Fruit fly (Drosophila melanogaster) whole organism, wandering third instar larva: ENCODE measurements around the gene CG9547.
A peak's percentile ranks its signal among the peaks of the same experiment; 100 is the strongest.

Experiments
- Abd-B ChIP-seq: fragments of >200 bp; optimal IDR thresholded peaks from 2 replicates; lab custom pipeline; 2017; ENCODE audit warnings: missing biosample characterization, missing genetic modification characterization
- CG32264 ChIP-seq: fragments of 200-800 bp; sonication (Bioruptor generic); optimal IDR thresholded peaks from 2 replicates; lab custom pipeline; 2016; ENCODE audit warnings: missing biosample characterization, missing genetic modification characterization
- CG9705 ChIP-seq: fragments of 200-800 bp; sonication (Bioruptor generic); optimal IDR thresholded peaks from 2 replicates; lab custom pipeline; 2018; ENCODE audit warnings: missing biosample characterization, mild to moderate bottlenecking, missing genetic modification characterization
- CrebA ChIP-seq: fragments of 200-800 bp; sonication (Bioruptor generic); optimal IDR thresholded peaks from 2 replicates; lab custom pipeline; 2016; ENCODE audit warnings: missing biosample characterization, mild to moderate bottlenecking, missing genetic modification characterization, borderline replicate concordance
- Dfd ChIP-seq: fragments of >200 bp; optimal IDR thresholded peaks from 2 replicates; lab custom pipeline; 2017; ENCODE audit warnings: missing biosample characterization, missing genetic modification characterization
- Dif ChIP-seq: fragments of 200-275, 200-300 bp; sonication (Bioruptor generic); optimal IDR thresholded peaks from 2 replicates; lab custom pipeline; 2018; ENCODE audit warnings: missing biosample characterization, missing genetic modification characterization; ENCODE audit not compliant: partially characterized antibody
- GATAd ChIP-seq: sonication (Bioruptor generic); optimal IDR thresholded peaks from 2 replicates; lab custom pipeline; 2016; ENCODE audit warnings: missing biosample characterization, missing genetic modification characterization
- HLH106 ChIP-seq: fragments of 200-800 bp; optimal IDR thresholded peaks from 3 replicates; lab custom pipeline; 2019; ENCODE audit warnings: missing biosample characterization, mild to moderate bottlenecking, missing genetic modification characterization, moderate library complexity
- Hnf4 ChIP-seq: fragments of 200-800 bp; sonication (Bioruptor generic); optimal IDR thresholded peaks from 2 replicates; lab custom pipeline; 2016; ENCODE audit warnings: missing biosample characterization, mild to moderate bottlenecking, missing genetic modification characterization
- Hr78 ChIP-seq: fragments of >200 bp; optimal IDR thresholded peaks from 2 replicates; lab custom pipeline; 2017; ENCODE audit warnings: missing biosample characterization, missing genetic modification characterization
- Hr83 ChIP-seq: fragments of 200-300 bp; sonication (Bioruptor generic); optimal IDR thresholded peaks from 2 replicates; lab custom pipeline; 2016; ENCODE audit warnings: missing biosample characterization, mild to moderate bottlenecking, missing genetic modification characterization, moderate library complexity; ENCODE audit not compliant: poor library complexity, severe bottlenecking
- Jra ChIP-seq: sonication (Bioruptor generic); optimal IDR thresholded peaks from 2 replicates; lab custom pipeline; 2016; ENCODE audit warnings: missing biosample characterization, missing genetic modification characterization
- Mio ChIP-seq: sonication (Bioruptor generic); optimal IDR thresholded peaks from 2 replicates; lab custom pipeline; 2016; ENCODE audit warnings: missing biosample characterization, missing genetic modification characterization
- Myc ChIP-seq: fragments of >200 bp; optimal IDR thresholded peaks from 2 replicates; lab custom pipeline; 2017
- N ChIP-seq: fragments of >200 bp; optimal IDR thresholded peaks from 2 replicates; lab custom pipeline; 2018; ENCODE audit warnings: missing biosample characterization, missing external identifiers, missing genetic modification characterization
- OdsH ChIP-seq: fragments of 200-800 bp; sonication (Bioruptor generic); optimal IDR thresholded peaks from 2 replicates; lab custom pipeline; 2016; ENCODE audit warnings: missing biosample characterization, mild to moderate bottlenecking, missing genetic modification characterization
- Rel ChIP-seq, 2 experiments: fragments of 200-800 bp; sonication (Bioruptor generic) in 1 of 2; optimal IDR thresholded peaks; 2 replicates in 1 of 2; 3 replicates in 1 of 2; lab custom pipeline; 2016 to 2019; ENCODE audit warnings: mild to moderate bottlenecking in 2 of 2, missing biosample characterization in 2 of 2, missing genetic modification characterization in 2 of 2, moderate library complexity in 1 of 2
- Sp1 ChIP-seq: fragments of 200-800 bp; sonication (Bioruptor generic); optimal IDR thresholded peaks from 3 replicates; lab custom pipeline; 2019; ENCODE audit warnings: missing biosample characterization, mild to moderate bottlenecking, missing genetic modification characterization, moderate library complexity
- Vsx2 ChIP-seq: fragments of 200-300, 225-300 bp; sonication (Bioruptor generic); optimal IDR thresholded peaks from 2 replicates; lab custom pipeline; 2018; ENCODE audit warnings: missing biosample characterization, missing genetic modification characterization; ENCODE audit not compliant: partially characterized antibody
- brk ChIP-seq: fragments of 200-800 bp; sonication (Bioruptor generic); optimal IDR thresholded peaks from 2 replicates; lab custom pipeline; 2016; ENCODE audit warnings: missing biosample characterization, mild to moderate bottlenecking, missing genetic modification characterization
- dl ChIP-seq, 2 experiments: fragments of 175-275, 200-275 bp in 1 of 2; fragments of 200-275 bp in 1 of 2; sonication (Bioruptor generic); optimal IDR thresholded peaks; lab custom pipeline; 2018; ENCODE audit warnings: mild to moderate bottlenecking in 2 of 2, missing biosample characterization in 2 of 2, missing genetic modification characterization in 2 of 2, moderate library complexity in 2 of 2; ENCODE audit not compliant: partially characterized antibody in 2 of 2, insufficient read depth in 1 of 2
- dmrt93B ChIP-seq: fragments of 200-800 bp; sonication (Bioruptor generic); optimal IDR thresholded peaks from 2 replicates; lab custom pipeline; 2018; ENCODE audit warnings: missing biosample characterization, mild to moderate bottlenecking, missing genetic modification characterization
- dsf ChIP-seq: sonication (Bioruptor generic); optimal IDR thresholded peaks from 2 replicates; lab custom pipeline; 2016; ENCODE audit warnings: missing biosample characterization, missing genetic modification characterization, borderline replicate concordance
- ey ChIP-seq: fragments of 200-800 bp; sonication (Bioruptor generic); optimal IDR thresholded peaks from 2 replicates; lab custom pipeline; 2016; ENCODE audit warnings: missing biosample characterization, missing genetic modification characterization
- fru ChIP-seq: fragments of 200-800 bp; sonication (Bioruptor generic); optimal IDR thresholded peaks from 3 replicates; lab custom pipeline; 2016; ENCODE audit warnings: missing biosample characterization, mild to moderate bottlenecking, missing genetic modification characterization
- h ChIP-seq: fragments of 200-800 bp; sonication (Bioruptor generic); optimal IDR thresholded peaks from 3 replicates; lab custom pipeline; 2016; ENCODE audit warnings: missing biosample characterization, mild to moderate bottlenecking, missing genetic modification characterization
- jim ChIP-seq: fragments of 175-275, 200-325 bp; sonication (Bioruptor generic); optimal IDR thresholded peaks from 2 replicates; lab custom pipeline; 2016; ENCODE audit warnings: missing biosample characterization, mild to moderate bottlenecking, missing genetic modification characterization
- lola ChIP-seq: fragments of >200 bp; optimal IDR thresholded peaks from 2 replicates; lab custom pipeline; 2017; ENCODE audit warnings: missing biosample characterization, missing genetic modification characterization
- pan ChIP-seq: fragments of >200 bp; optimal IDR thresholded peaks from 2 replicates; lab custom pipeline; 2017
- psq ChIP-seq: fragments of 200-800 bp; sonication (Bioruptor generic); optimal IDR thresholded peaks from 3 replicates; lab custom pipeline; 2017; ENCODE audit warnings: missing biosample characterization, mild to moderate bottlenecking, missing genetic modification characterization, moderate library complexity
- rgr ChIP-seq: fragments of 200-800 bp; sonication (Bioruptor generic); optimal IDR thresholded peaks from 3 replicates; lab custom pipeline; 2016; ENCODE audit warnings: missing biosample characterization, mild to moderate bottlenecking, missing genetic modification characterization
- sage ChIP-seq: fragments of 200-800 bp; sonication (Bioruptor generic); optimal IDR thresholded peaks from 2 replicates; lab custom pipeline; 2016; ENCODE audit warnings: missing biosample characterization, mild to moderate bottlenecking, missing genetic modification characterization
- tai ChIP-seq: sonication (Bioruptor generic); optimal IDR thresholded peaks from 2 replicates; lab custom pipeline; 2016; ENCODE audit warnings: missing biosample characterization, missing genetic modification characterization
- usp ChIP-seq: fragments of >200 bp; optimal IDR thresholded peaks from 2 replicates; lab custom pipeline; 2017; ENCODE audit warnings: missing biosample characterization, missing genetic modification characterization

The CG9547 gene

dm6 chr2L:6476753-6477152, 17.6 kb downstream of the CG9547 start, which contains the start of gene CG9536:
TSS of gene CG9536 (minus strand) at chr2L:6476975.
- peak; percentile 18 for TF ChIP-seq sage (GFP tag; lab: Kevin White, UChicago)
- no peak for TF ChIP-seq h (GFP tag; lab: Kevin White, UChicago)
- TF ChIP-seq Rel (GFP tag; optimal IDR thresholded peaks at IDR 0.05; lab: Kevin White, UChicago) = no peak
- TF ChIP-seq Rel (tag; optimal IDR thresholded peaks at IDR 0.05; lab: Kevin White, UChicago) = peak; percentile 11
- TF ChIP-seq Hr78 (GFP tag; lab: Kevin White, UChicago) = no peak

dm6 chr2L:6474878-6475582, 19.3 kb downstream of the CG9547 start:
- no peak for TF ChIP-seq N
- TF ChIP-seq Jra (GFP tag; lab: Kevin White, UChicago) = no peak
- no peak for TF ChIP-seq usp (GFP tag; lab: Kevin White, UChicago)
- TF ChIP-seq Hr78 (GFP tag; lab: Kevin White, UChicago) = no peak
- TF ChIP-seq Dfd (GFP tag; lab: Kevin White, UChicago) = no peak
- TF ChIP-seq psq = no peak
- no peak for TF ChIP-seq h (GFP tag; lab: Kevin White, UChicago)
- no peak for TF ChIP-seq jim (GFP tag; lab: Kevin White, UChicago)
- no peak for TF ChIP-seq tai
- TF ChIP-seq Hnf4 = no peak
- TF ChIP-seq CrebA (GFP tag; lab: Kevin White, UChicago) = no peak
- TF ChIP-seq lola = no peak
- TF ChIP-seq ey (GFP tag; lab: Kevin White, UChicago) = no peak
- TF ChIP-seq fru = no peak
- TF ChIP-seq Mio (GFP tag; lab: Kevin White, UChicago) = no peak
- no peak for TF ChIP-seq dmrt93B (GFP tag; lab: Kevin White, UChicago)

dm6 chr2L:6474298-6474697, 20.0 kb downstream of the CG9547 start:
- no peak for TF ChIP-seq pan
- TF ChIP-seq Hr78 (GFP tag; lab: Kevin White, UChicago) = no peak
- TF ChIP-seq jim (GFP tag; lab: Kevin White, UChicago) = no peak
- TF ChIP-seq Hr83 (GFP tag; lab: Kevin White, UChicago) = no peak
- TF ChIP-seq GATAd (GFP tag; lab: Kevin White, UChicago) = no peak
- no peak for TF ChIP-seq CG9705 (GFP tag; lab: Kevin White, UChicago)
- no peak for TF ChIP-seq HLH106 (tag; lab: Kevin White, UChicago)
- no peak for TF ChIP-seq Dfd (GFP tag; lab: Kevin White, UChicago)
- no peak for TF ChIP-seq psq
- TF ChIP-seq dsf (GFP tag; lab: Kevin White, UChicago) = no peak
- no peak for TF ChIP-seq ey (GFP tag; lab: Kevin White, UChicago)
- TF ChIP-seq dl (GFP tag; optimal IDR thresholded peaks at IDR 0.05; lab: Kevin White, UChicago; ENCODE audit: insufficient read depth in 1 of 2, partially characterized antibody in 2 of 2) = no peak
- no peak for TF ChIP-seq N
- TF ChIP-seq tai = no peak
- TF ChIP-seq Sp1 (GFP tag; lab: Kevin White, UChicago) = no peak
- TF ChIP-seq usp (GFP tag; lab: Kevin White, UChicago) = no peak
- TF ChIP-seq sage (GFP tag; lab: Kevin White, UChicago) = no peak
- TF ChIP-seq Jra (GFP tag; lab: Kevin White, UChicago) = no peak
- no peak for TF ChIP-seq fru
- TF ChIP-seq, all 38 proteins: peak for 0

- TF ChIP-seq Rel (GFP tag; optimal IDR thresholded peaks at IDR 0.05; lab: Kevin White, UChicago) = peak; percentile 35
- peak; percentile 92 for TF ChIP-seq Rel (tag; optimal IDR thresholded peaks at IDR 0.05; lab: Kevin White, UChicago)
- peak; percentile 11 for TF ChIP-seq psq
- TF ChIP-seq Hnf4 = no peak
- peak; percentile 70 for TF ChIP-seq Sp1 (GFP tag; lab: Kevin White, UChicago)
- TF ChIP-seq Dif (GFP tag; lab: Kevin White, UChicago) = no peak
- no peak for TF ChIP-seq Dfd (GFP tag; lab: Kevin White, UChicago)
- TF ChIP-seq Vsx2 (GFP tag; lab: Kevin White, UChicago) = no peak
- peak; percentile 66 for TF ChIP-seq rgr (GFP tag; lab: Kevin White, UChicago)
- TF ChIP-seq dmrt93B (GFP tag; lab: Kevin White, UChicago) = no peak
- TF ChIP-seq GATAd (GFP tag; lab: Kevin White, UChicago) = no peak
- TF ChIP-seq pan = peak; percentile 62
- no peak for TF ChIP-seq tai
- peak; percentile 49 for TF ChIP-seq Hr83 (GFP tag; lab: Kevin White, UChicago)
- peak; percentile 51 for TF ChIP-seq OdsH (GFP tag; lab: Kevin White, UChicago)
- TF ChIP-seq h (GFP tag; lab: Kevin White, UChicago) = peak; percentile 38
- no peak for TF ChIP-seq CrebA (GFP tag; lab: Kevin White, UChicago)
- TF ChIP-seq Hr78 (GFP tag; lab: Kevin White, UChicago) = no peak
- TF ChIP-seq dl (GFP tag; optimal IDR thresholded peaks at IDR 0.05; lab: Kevin White, UChicago; ENCODE audit: insufficient read depth in 1 of 2, partially characterized antibody in 2 of 2) = peak; percentile 19 to 53
- TF ChIP-seq jim (GFP tag; lab: Kevin White, UChicago) = peak; percentile 77
- peak; percentile 56 for TF ChIP-seq N
- peak; percentile 64 for TF ChIP-seq fru
- TF ChIP-seq CG32264 (GFP tag; lab: Kevin White, UChicago) = no peak
- no peak for TF ChIP-seq CG9705 (GFP tag; lab: Kevin White, UChicago)
- peak; percentile 24 for TF ChIP-seq brk (GFP tag; lab: Kevin White, UChicago)
- TF ChIP-seq Myc = no peak
- peak; percentile 53 for TF ChIP-seq HLH106 (tag; lab: Kevin White, UChicago)
- TF ChIP-seq Abd-B (GFP tag; lab: Kevin White, UChicago) = no peak
- no peak for TF ChIP-seq dsf (GFP tag; lab: Kevin White, UChicago)
- no peak for TF ChIP-seq Mio (GFP tag; lab: Kevin White, UChicago)
These were observed 21.0 kb downstream of the CG9547 start, which contains the start of gene mmy for dm6 chr2L:6473076-6474037. TSS of gene mmy (minus strand) at chr2L:6473904.
